Fruit fly (Drosophila melanogaster) whole organism: ENCODE measurements around the gene CG6873.

Source experiments
- CG8478 ChIP-seq: fragments of >200 bp; optimal IDR thresholded peaks from 2 replicates; lab custom pipeline; 2018; ENCODE audit warnings: inconsistent platforms
- EcR ChIP-seq, 2 experiments: fragments of >200 bp; optimal IDR thresholded peaks; 2 replicates each; lab custom pipeline; 2017; ENCODE audit warnings: missing biosample characterization in 2 of 2, missing genetic modification characterization in 2 of 2, missing genetic modification reagents in 2 of 2
- pan ChIP-seq: fragments of >200 bp; optimal IDR thresholded peaks from 2 replicates; lab custom pipeline; 2017

dm6 chrX:18788143-18788745 is 48.5 kb upstream of the CG6873 start, which contains the start of the genes CG6961 and S6KL:
- no peak for TF ChIP-seq EcR (GFP tag; optimal IDR thresholded peaks at IDR 0.05; lab: Kevin White, UChicago)
- TF ChIP-seq pan (lab: Kevin White, UChicago) = no peak
- TF ChIP-seq CG8478 (lab: Kevin White, UChicago) = no peak
